Worm (Caenorhabditis elegans): ENCODE data around the gene alh-8.

alh-8 gene

DNA sequence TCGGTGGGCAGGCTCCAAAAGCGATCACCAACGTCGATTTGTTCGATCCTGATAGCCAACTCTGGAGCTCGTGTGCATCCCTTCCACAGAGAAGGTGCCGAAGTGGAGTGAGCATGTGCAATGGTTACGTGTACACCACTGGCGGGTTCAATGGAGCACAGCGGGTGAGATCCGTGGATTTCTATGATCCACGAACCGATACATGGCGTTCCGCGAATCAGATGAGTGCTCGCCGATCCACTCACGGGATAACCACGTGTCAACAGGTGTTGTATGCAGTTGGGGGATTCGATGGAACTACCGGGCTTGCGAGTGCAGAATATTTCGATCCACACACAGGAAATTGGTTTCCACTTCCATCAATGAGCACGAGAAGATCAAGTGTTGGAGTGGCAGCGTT, 38.0 kb upstream of the alh-8 start:
- no peak for TF ChIP-seq mdt-29 (GFP tag; IDR thresholded peaks at IDR 0.05)
- no peak for TF ChIP-seq zfp-3 (GFP tag; conservative IDR thresholded peaks at IDR 0.05)
- no peak for TF ChIP-seq jun-1 (tag; optimal IDR thresholded peaks at IDR 0.05)
- TF ChIP-seq rbr-2 (tag; optimal IDR thresholded peaks at IDR 0.05): no peak
- peak; percentile 48 for TF ChIP-seq aly-2 (tag; optimal IDR thresholded peaks at IDR 0.05)
- TF ChIP-seq nhr-6 (tag; optimal IDR thresholded peaks at IDR 0.05): no peak
- TF ChIP-seq nhr-10 (tag; optimal IDR thresholded peaks at IDR 0.05): no peak
- no peak for TF ChIP-seq egl-27 (tag; optimal IDR thresholded peaks at IDR 0.05)
- TF ChIP-seq fkh-10 (GFP tag; optimal IDR thresholded peaks at IDR 0.05): no peak
- peak; percentile 38 for TF ChIP-seq set-16 (GFP tag; IDR thresholded peaks at IDR 0.05)
- TF ChIP-seq php-3 (GFP tag; IDR thresholded peaks at IDR 0.05): no peak
- TF ChIP-seq T20F7.1 (GFP tag; optimal IDR thresholded peaks at IDR 0.05): no peak
- TF ChIP-seq aha-1 (tag): no peak
- no peak for TF ChIP-seq daf-19 (GFP tag; conservative IDR thresholded peaks at IDR 0.05)
- peak in 1 of 2 experiments; percentile 56 for TF ChIP-seq unc-62 (GFP tag; optimal IDR thresholded peaks at IDR 0.05 in 1 of 2)
- no peak for TF ChIP-seq unc-62 (tag; optimal IDR thresholded peaks at IDR 0.05)
- TF ChIP-seq nhr-11 (tag; optimal IDR thresholded peaks at IDR 0.05): no peak
- no peak for TF ChIP-seq vab-7 (GFP tag; IDR thresholded peaks at IDR 0.05)
- no peak for TF ChIP-seq lin-1 (GFP tag; IDR thresholded peaks at IDR 0.05)
- no peak for TF ChIP-seq mdl-1 (tag; optimal IDR thresholded peaks at IDR 0.05)
- TF ChIP-seq unc-39 (tag; optimal IDR thresholded peaks at IDR 0.05): no peak
- peak; percentile 81; the same call in 1 of the 2 replicates for TF ChIP-seq D1046.2 (GFP tag; IDR thresholded peaks at IDR 0.05)
- TF ChIP-seq spr-1 (tag; optimal IDR thresholded peaks at IDR 0.05): no peak
- no peak for TF ChIP-seq arid-1 (GFP tag; conservative IDR thresholded peaks at IDR 0.05)
- 0 out of 2 replicates have a peak, but pooled peaks have one; percentile 16 for TF ChIP-seq ctbp-1 (GFP tag; IDR thresholded peaks at IDR 0.05)
- no peak for TF ChIP-seq sdz-12 (GFP tag; optimal IDR thresholded peaks at IDR 0.05)
- TF ChIP-seq mxl-3 (GFP tag; optimal IDR thresholded peaks at IDR 0.05): no peak
- no peak for TF ChIP-seq nhr-102 (tag; optimal IDR thresholded peaks at IDR 0.05)
- TF ChIP-seq mep-1 (tag; optimal IDR thresholded peaks at IDR 0.05): no peak
- no peak for TF ChIP-seq skn-1 (tag; optimal IDR thresholded peaks at IDR 0.05)
- TF ChIP-seq dpl-1 (GFP tag; optimal IDR thresholded peaks at IDR 0.05): no peak
- no peak for TF ChIP-seq lin-38 (GFP tag; IDR thresholded peaks at IDR 0.05)
- TF ChIP-seq ceh-20 (GFP tag; IDR thresholded peaks at IDR 0.05): no peak
- TF ChIP-seq gei-8 (GFP tag; optimal IDR thresholded peaks at IDR 0.05): no peak
- no peak for TF ChIP-seq zfp-2 (tag; optimal IDR thresholded peaks at IDR 0.05)
- no peak for TF ChIP-seq ztf-7 (tag; optimal IDR thresholded peaks at IDR 0.05)
- TF ChIP-seq tag-97 (GFP tag; IDR thresholded peaks at IDR 0.05): no peak
- no peak for TF ChIP-seq nhr-25 (tag; optimal IDR thresholded peaks at IDR 0.05; ENCODE audit: borderline replicate concordance, insufficient read depth)
- no peak for TF ChIP-seq lin-29 (GFP tag; IDR thresholded peaks at IDR 0.05)
- TF ChIP-seq fos-1 (tag; optimal IDR thresholded peaks at IDR 0.05): no peak

DNA sequence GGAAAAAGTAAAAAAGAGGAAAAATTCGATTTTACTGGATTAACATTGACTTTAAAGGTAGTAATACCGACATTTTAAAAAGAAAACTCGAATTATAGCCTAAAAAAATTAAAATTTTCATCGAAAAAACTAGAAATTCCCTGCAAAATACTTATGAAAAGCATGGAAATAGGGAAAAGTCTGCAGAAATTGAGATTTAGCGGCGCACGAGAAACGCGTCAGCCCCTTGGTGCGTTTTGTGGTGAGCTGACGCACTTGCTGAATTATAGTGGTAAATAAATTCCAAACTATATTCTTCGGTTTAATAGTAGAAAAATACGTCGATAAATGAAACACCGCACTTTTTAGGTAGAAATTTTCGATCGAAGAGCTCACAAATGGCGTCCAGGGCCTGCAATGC, 34.4 kb upstream of the alh-8 start:
- TF ChIP-seq dmd-9 (GFP tag; IDR thresholded peaks at IDR 0.05) (no peak), nhr-102 (tag; optimal IDR thresholded peaks at IDR 0.05) (no peak), snpc-1.2 (GFP tag; IDR thresholded peaks at IDR 0.05) (0 out of 2 replicates have a peak, but pooled peaks have one; percentile 17), mdt-29 (GFP tag; IDR thresholded peaks at IDR 0.05) (no peak), gei-8 (GFP tag; optimal IDR thresholded peaks at IDR 0.05) (no peak), Y5F2A.4 (GFP tag; optimal IDR thresholded peaks at IDR 0.05) (no peak), unc-62 (GFP tag; optimal IDR thresholded peaks at IDR 0.05 in 1 of 2) (peak in 1 of 2 experiments; percentile 42), unc-62 (tag; optimal IDR thresholded peaks at IDR 0.05) (no peak), lin-29 (GFP tag; IDR thresholded peaks at IDR 0.05) (no peak), lin-13 (GFP tag; optimal IDR thresholded peaks at IDR 0.05) (peak; percentile 29), F10B5.3 (tag; optimal IDR thresholded peaks at IDR 0.05) (no peak), zip-2 (tag; optimal IDR thresholded peaks at IDR 0.05) (no peak), F44E2.7 (GFP tag; IDR thresholded peaks at IDR 0.05) (no peak), ceh-32 (tag; optimal IDR thresholded peaks at IDR 0.05; ENCODE audit: poor library complexity) (no peak), nhr-237 (tag; optimal IDR thresholded peaks at IDR 0.05) (no peak), ztf-11 (tag; optimal IDR thresholded peaks at IDR 0.05) (no peak), dve-1 (tag; optimal IDR thresholded peaks at IDR 0.05; ENCODE audit: insufficient read depth) (peak; percentile 43), dpl-1 (GFP tag; optimal IDR thresholded peaks at IDR 0.05) (peak; percentile 50), aha-1 (tag) (peak; percentile 96), nhr-6 (tag; optimal IDR thresholded peaks at IDR 0.05) (no peak), rbr-2 (tag; optimal IDR thresholded peaks at IDR 0.05) (peak; percentile 15), ctbp-1 (GFP tag; IDR thresholded peaks at IDR 0.05) (no peak), mes-2 (tag; optimal IDR thresholded peaks at IDR 0.05; ENCODE audit: poor library complexity, severe bottlenecking) (peak; percentile 38)

All from whole organism, L4 larva.